Worm (Caenorhabditis elegans): Measurements from ENCODE around the gene H03G16.5.

The H03G16.5 gene

ce11 chrX:15056737-15057136 is at the start of gene H03G16.5:
TSS of gene H03G16.5 (minus strand) at chrX:15056837.
- no peak for TF ChIP-seq hmg-4 (GFP tag; optimal IDR thresholded peaks at IDR 0.05)
- no peak for TF ChIP-seq hnd-1 (tag; optimal IDR thresholded peaks at IDR 0.05)
- no peak for TF ChIP-seq flt-1 (GFP tag; IDR thresholded peaks at IDR 0.05)
- no peak for TF ChIP-seq ceh-36 (tag; optimal IDR thresholded peaks at IDR 0.05)
- no peak for TF ChIP-seq B0310.2 (tag; optimal IDR thresholded peaks at IDR 0.05)
- no peak for TF ChIP-seq F13C5.2 (tag; optimal IDR thresholded peaks at IDR 0.05)
- TF ChIP-seq hmbx-1 (tag; optimal IDR thresholded peaks at IDR 0.05), result no peak
- TF ChIP-seq pes-1 (GFP tag; IDR thresholded peaks at IDR 0.05), result no peak
- TF ChIP-seq sea-1 (GFP tag; conservative IDR thresholded peaks at IDR 0.05), result no peak
- no peak for TF ChIP-seq ets-7 (tag; optimal IDR thresholded peaks at IDR 0.05)
- TF ChIP-seq scrt-1 (GFP tag; IDR thresholded peaks at IDR 0.05), result no peak
- TF ChIP-seq tra-4 (tag; optimal IDR thresholded peaks at IDR 0.05), result no peak
- TF ChIP-seq tbx-11 (GFP tag; IDR thresholded peaks at IDR 0.05), result no peak
- no peak for TF ChIP-seq aly-1 (tag; optimal IDR thresholded peaks at IDR 0.05)
- no peak for TF ChIP-seq tbx-37 (GFP tag; conservative IDR thresholded peaks at IDR 0.05)
- TF ChIP-seq ceh-13 (GFP tag; optimal IDR thresholded peaks at IDR 0.05), result no peak
- TF ChIP-seq ama-1 (optimal IDR thresholded peaks at IDR 0.05), result no peak

DNA sequence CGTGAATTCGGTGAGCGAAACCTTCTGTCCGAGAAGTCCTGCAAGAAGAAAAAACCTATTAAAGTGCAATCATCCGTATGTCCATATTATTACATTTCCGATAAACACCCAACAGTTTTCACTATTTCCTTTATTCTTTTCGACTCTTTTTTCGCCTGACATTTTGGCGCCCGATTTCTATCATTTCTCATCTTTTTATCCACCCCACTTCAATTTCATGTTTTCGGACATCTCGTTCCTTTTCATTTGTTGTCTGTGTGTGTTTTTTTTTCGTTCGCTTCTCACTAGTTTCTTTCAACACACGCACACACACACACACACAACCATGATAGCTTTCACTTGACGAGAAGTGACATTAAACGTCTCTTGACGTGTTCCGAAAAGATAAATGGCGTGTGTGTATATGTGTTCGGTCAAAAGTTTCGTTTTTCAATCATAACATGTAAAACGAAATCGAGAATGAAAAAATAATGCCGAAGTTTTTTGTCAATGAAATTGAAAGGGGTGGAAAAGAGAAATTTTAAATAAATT is 48.4 kb upstream of the H03G16.5 start:
- no peak for TF ChIP-seq aly-1 (tag; optimal IDR thresholded peaks at IDR 0.05)
- no peak for TF ChIP-seq ets-7 (tag; optimal IDR thresholded peaks at IDR 0.05)
- no peak for TF ChIP-seq F13C5.2 (tag; optimal IDR thresholded peaks at IDR 0.05)
- no peak for TF ChIP-seq tbx-11 (GFP tag; IDR thresholded peaks at IDR 0.05)
- TF ChIP-seq hnd-1 (tag; optimal IDR thresholded peaks at IDR 0.05), result no peak
- no peak for TF ChIP-seq ceh-13 (GFP tag; optimal IDR thresholded peaks at IDR 0.05)
- TF ChIP-seq pes-1 (GFP tag; IDR thresholded peaks at IDR 0.05), result no peak
- no peak for TF ChIP-seq tra-4 (tag; optimal IDR thresholded peaks at IDR 0.05)
- no peak for TF ChIP-seq hmg-4 (GFP tag; optimal IDR thresholded peaks at IDR 0.05)
- TF ChIP-seq sea-1 (GFP tag; conservative IDR thresholded peaks at IDR 0.05), result no peak
- TF ChIP-seq ama-1 (optimal IDR thresholded peaks at IDR 0.05), result no peak
- TF ChIP-seq tbx-37 (GFP tag; conservative IDR thresholded peaks at IDR 0.05), result no peak
- TF ChIP-seq ceh-36 (tag; optimal IDR thresholded peaks at IDR 0.05), result no peak
- no peak for TF ChIP-seq flt-1 (GFP tag; IDR thresholded peaks at IDR 0.05)
- TF ChIP-seq B0310.2 (tag; optimal IDR thresholded peaks at IDR 0.05), result no peak
- TF ChIP-seq hmbx-1 (tag; optimal IDR thresholded peaks at IDR 0.05), result no peak
- no peak for TF ChIP-seq scrt-1 (GFP tag; IDR thresholded peaks at IDR 0.05)

DNA sequence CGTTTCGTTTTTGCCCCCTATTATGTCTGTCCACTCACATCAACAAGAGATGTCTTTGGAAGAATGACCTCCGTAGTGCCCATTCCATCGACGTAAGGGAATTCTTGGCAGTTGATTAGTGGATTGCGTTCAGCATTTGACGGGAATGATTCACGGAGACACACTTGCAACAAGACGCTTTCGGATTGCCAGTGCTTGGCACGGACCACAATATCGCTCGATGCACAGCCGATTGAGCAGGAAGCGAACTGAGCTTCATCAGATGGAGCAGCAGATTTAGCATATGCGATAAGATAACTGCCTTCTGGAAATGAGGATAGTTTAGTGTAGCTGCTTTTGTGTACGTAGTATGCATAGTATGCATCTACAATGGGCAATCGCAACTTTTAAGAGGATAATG is 46.8 kb upstream of the H03G16.5 start:
- TF ChIP-seq hmbx-1 (tag; optimal IDR thresholded peaks at IDR 0.05) (no peak), ets-7 (tag; optimal IDR thresholded peaks at IDR 0.05) (no peak), tbx-37 (GFP tag; conservative IDR thresholded peaks at IDR 0.05) (no peak), pes-1 (GFP tag; IDR thresholded peaks at IDR 0.05) (no peak), B0310.2 (tag; optimal IDR thresholded peaks at IDR 0.05) (no peak), ama-1 (optimal IDR thresholded peaks at IDR 0.05) (no peak), sea-1 (GFP tag; conservative IDR thresholded peaks at IDR 0.05) (no peak), tbx-11 (GFP tag; IDR thresholded peaks at IDR 0.05) (no peak), ceh-13 (GFP tag; optimal IDR thresholded peaks at IDR 0.05) (no peak), hmg-4 (GFP tag; optimal IDR thresholded peaks at IDR 0.05) (no peak), aly-1 (tag; optimal IDR thresholded peaks at IDR 0.05) (no peak), hnd-1 (tag; optimal IDR thresholded peaks at IDR 0.05) (no peak), tra-4 (tag; optimal IDR thresholded peaks at IDR 0.05) (no peak), ceh-36 (tag; optimal IDR thresholded peaks at IDR 0.05) (no peak), flt-1 (GFP tag; IDR thresholded peaks at IDR 0.05) (no peak), F13C5.2 (tag; optimal IDR thresholded peaks at IDR 0.05) (no peak), scrt-1 (GFP tag; IDR thresholded peaks at IDR 0.05) (no peak)

DNA sequence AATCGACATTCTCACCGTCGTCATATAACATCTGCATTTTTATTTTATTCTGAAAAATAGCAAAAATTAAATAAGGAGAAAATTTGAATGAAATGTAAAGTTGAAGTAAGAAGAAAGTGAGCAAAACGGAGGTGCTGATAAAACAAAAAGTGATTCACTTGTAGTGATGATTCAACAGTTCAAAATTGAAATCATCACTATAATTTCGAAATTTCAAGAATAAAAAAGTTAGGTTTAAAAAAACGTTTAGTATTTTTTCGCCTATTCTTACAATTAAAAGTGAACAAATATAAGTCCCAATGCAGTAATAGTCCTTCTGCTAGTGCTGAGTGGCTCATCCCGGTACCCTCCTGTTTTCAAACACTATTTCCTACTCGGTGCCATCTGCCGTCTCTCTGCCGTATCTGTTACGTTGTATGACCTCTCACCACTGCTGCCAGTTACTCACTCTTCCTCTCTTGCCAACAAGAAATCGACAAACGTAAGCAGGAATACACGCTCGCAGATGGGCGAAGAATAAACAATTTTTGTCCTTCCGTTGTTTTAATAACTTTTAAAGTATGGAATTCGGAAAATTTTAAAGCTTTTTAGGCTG is 43.8 kb upstream of the H03G16.5 start, which contains the start of gene dhhc-1:
dhhc-1 (minus strand) TSS at position 51 of the 595 bp plus-strand sequence.
- TF ChIP-seq tbx-37 (GFP tag; conservative IDR thresholded peaks at IDR 0.05) (no peak), hmg-4 (GFP tag; optimal IDR thresholded peaks at IDR 0.05) (peak; percentile 45), F13C5.2 (tag; optimal IDR thresholded peaks at IDR 0.05) (peak; percentile 28), hmbx-1 (tag; optimal IDR thresholded peaks at IDR 0.05) (no peak)

DNA sequence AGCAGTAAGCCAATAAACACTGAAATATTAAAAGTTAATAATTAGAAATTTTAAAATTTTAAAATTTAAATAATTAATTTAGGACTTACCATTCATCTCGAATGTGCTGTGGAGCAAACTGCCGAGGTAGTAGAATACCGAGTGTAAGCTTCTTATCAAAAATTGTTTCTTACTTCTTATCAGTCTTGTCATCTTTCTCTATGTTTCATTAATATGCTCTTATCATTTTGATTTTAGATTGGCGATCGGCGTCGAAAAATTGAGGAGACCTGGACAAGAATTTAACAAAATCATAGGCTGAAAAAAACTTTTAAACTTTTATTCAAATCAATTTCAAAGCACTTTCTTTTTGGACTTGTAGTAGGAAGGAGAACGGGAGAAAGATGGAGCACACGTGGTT is 41.1 kb upstream of the H03G16.5 start, which contains the start of gene F09B12.3:
F09B12.3 (minus strand) TSS at position 192 of the 400 bp plus-strand sequence.
- TF ChIP-seq tra-4 (tag; optimal IDR thresholded peaks at IDR 0.05) (no peak), F13C5.2 (tag; optimal IDR thresholded peaks at IDR 0.05) (no peak), aly-1 (tag; optimal IDR thresholded peaks at IDR 0.05) (no peak), ets-7 (tag; optimal IDR thresholded peaks at IDR 0.05) (no peak), hmbx-1 (tag; optimal IDR thresholded peaks at IDR 0.05) (no peak)

DNA sequence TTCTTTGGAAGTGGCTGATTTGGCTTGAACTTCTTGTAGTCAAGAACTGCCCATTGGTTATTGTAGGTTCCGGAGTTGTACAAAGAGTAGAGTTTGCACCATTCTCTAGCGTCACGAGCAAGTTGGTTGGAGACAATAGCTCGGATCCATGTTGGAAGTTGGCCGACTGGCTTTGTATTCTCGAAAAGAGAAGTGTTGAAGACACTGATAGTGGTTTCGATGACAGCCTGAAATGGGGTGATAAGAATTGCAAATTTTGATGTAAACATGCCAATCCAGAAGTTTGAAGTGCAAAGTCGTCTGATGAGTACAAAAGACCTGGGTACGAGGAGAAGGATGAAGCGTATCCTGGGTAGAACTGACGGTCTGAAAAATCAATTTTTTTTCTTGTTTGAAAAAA is 39.6 kb upstream of the H03G16.5 start:
- TF ChIP-seq scrt-1 (GFP tag; IDR thresholded peaks at IDR 0.05), result no peak
- no peak for TF ChIP-seq tbx-11 (GFP tag; IDR thresholded peaks at IDR 0.05)
- TF ChIP-seq pes-1 (GFP tag; IDR thresholded peaks at IDR 0.05), result no peak
- TF ChIP-seq sea-1 (GFP tag; conservative IDR thresholded peaks at IDR 0.05), result no peak
- no peak for TF ChIP-seq tra-4 (tag; optimal IDR thresholded peaks at IDR 0.05)
- TF ChIP-seq flt-1 (GFP tag; IDR thresholded peaks at IDR 0.05), result no peak
- TF ChIP-seq B0310.2 (tag; optimal IDR thresholded peaks at IDR 0.05), result no peak
- TF ChIP-seq hmg-4 (GFP tag; optimal IDR thresholded peaks at IDR 0.05), result no peak
- TF ChIP-seq ets-7 (tag; optimal IDR thresholded peaks at IDR 0.05), result no peak
- TF ChIP-seq F13C5.2 (tag; optimal IDR thresholded peaks at IDR 0.05), result no peak
- TF ChIP-seq tbx-37 (GFP tag; conservative IDR thresholded peaks at IDR 0.05), result no peak
- no peak for TF ChIP-seq aly-1 (tag; optimal IDR thresholded peaks at IDR 0.05)
- no peak for TF ChIP-seq ceh-36 (tag; optimal IDR thresholded peaks at IDR 0.05)
- no peak for TF ChIP-seq ceh-13 (GFP tag; optimal IDR thresholded peaks at IDR 0.05)
- no peak for TF ChIP-seq ama-1 (optimal IDR thresholded peaks at IDR 0.05)
- no peak for TF ChIP-seq hmbx-1 (tag; optimal IDR thresholded peaks at IDR 0.05)
- no peak for TF ChIP-seq hnd-1 (tag; optimal IDR thresholded peaks at IDR 0.05)

ce11 chrX:15094973-15095372 is 38.3 kb upstream of the H03G16.5 start, which contains the start of gene F09B12.7:
TSS of gene F09B12.7 (minus strand) at chrX:15095073.
- TF ChIP-seq tra-4 (tag; optimal IDR thresholded peaks at IDR 0.05) (no peak), hmg-4 (GFP tag; optimal IDR thresholded peaks at IDR 0.05) (no peak), hmbx-1 (tag; optimal IDR thresholded peaks at IDR 0.05) (no peak), tbx-37 (GFP tag; conservative IDR thresholded peaks at IDR 0.05) (no peak), ceh-36 (tag; optimal IDR thresholded peaks at IDR 0.05) (no peak), B0310.2 (tag; optimal IDR thresholded peaks at IDR 0.05) (no peak), ets-7 (tag; optimal IDR thresholded peaks at IDR 0.05) (no peak), ama-1 (optimal IDR thresholded peaks at IDR 0.05) (no peak), ceh-13 (GFP tag; optimal IDR thresholded peaks at IDR 0.05) (no peak), F13C5.2 (tag; optimal IDR thresholded peaks at IDR 0.05) (no peak), hnd-1 (tag; optimal IDR thresholded peaks at IDR 0.05) (no peak), flt-1 (GFP tag; IDR thresholded peaks at IDR 0.05) (no peak)

Measured in whole organism, early embryonic.